Worm (Caenorhabditis elegans) whole organism, L3 larva: ENCODE data around the gene dhs-31.

Experiments used
- R02D3.7 ChIP-seq: fragments of 150-350 bp; optimal IDR thresholded peaks from 2 replicates; lab custom pipeline; 2014; ENCODE audit warnings: missing biosample characterization, missing genetic modification characterization
- ZK546.5 ChIP-seq: sonication (generic microtip); optimal IDR thresholded peaks from 2 replicates; lab custom pipeline; 2017; ENCODE audit warnings: missing biosample characterization, missing genetic modification characterization
- aly-2 ChIP-seq: fragments of 150-350 bp; optimal IDR thresholded peaks from 2 replicates; lab custom pipeline; 2014; ENCODE audit warnings: missing biosample characterization, missing genetic modification characterization
- ama-1 ChIP-seq: fragments of 150-350 bp; optimal IDR thresholded peaks from 2 replicates; lab custom pipeline; 2018
- ceh-16 ChIP-seq: sonication (generic microtip); optimal IDR thresholded peaks from 2 replicates; lab custom pipeline; 2017; ENCODE audit warnings: missing biosample characterization, missing genetic modification characterization
- ceh-82 ChIP-seq: fragments of 150-350 bp; optimal IDR thresholded peaks from 2 replicates; lab custom pipeline; 2014; ENCODE audit warnings: missing biosample characterization, missing genetic modification characterization
- ceh-9 ChIP-seq: sonication (generic microtip); optimal IDR thresholded peaks from 2 replicates; lab custom pipeline; 2018; ENCODE audit warnings: missing biosample characterization, missing genetic modification characterization
- daf-12 ChIP-seq: fragments of 150-350 bp; optimal IDR thresholded peaks from 2 replicates; lab custom pipeline; 2014; ENCODE audit warnings: missing biosample characterization, missing genetic modification reagents, missing genetic modification characterization
- egl-5 ChIP-seq: fragments of 150-350 bp; optimal IDR thresholded peaks from 2 replicates; lab custom pipeline; 2017; ENCODE audit warnings: missing biosample characterization, missing genetic modification reagents, missing genetic modification characterization, inconsistent platforms
- elt-2 ChIP-seq: sonication (generic microtip); optimal IDR thresholded peaks from 2 replicates; lab custom pipeline; 2016; ENCODE audit warnings: missing genetic modification reagents, mild to moderate bottlenecking, missing genetic modification characterization, missing compliant biosample characterization
- fkh-10 ChIP-seq: sonication (generic microtip); optimal IDR thresholded peaks from 2 replicates; lab custom pipeline; 2017; ENCODE audit warnings: missing biosample characterization, missing genetic modification reagents, missing genetic modification characterization
- hmg-11 ChIP-seq: sonication (generic microtip); optimal IDR thresholded peaks from 2 replicates; lab custom pipeline; 2016; ENCODE audit warnings: missing genetic modification characterization, missing compliant biosample characterization
- lin-15B ChIP-seq: fragments of 150-350 bp; optimal IDR thresholded peaks from 2 replicates; lab custom pipeline; 2014; ENCODE audit warnings: missing biosample characterization, missing genetic modification characterization
- lin-39 ChIP-seq: fragments of 150-350 bp; optimal IDR thresholded peaks from 2 replicates; lab custom pipeline; 2018; ENCODE audit warnings: missing biosample characterization, missing genetic modification reagents, missing genetic modification characterization
- lsy-12 ChIP-seq: sonication (generic microtip); optimal IDR thresholded peaks from 2 replicates; lab custom pipeline; 2016; ENCODE audit warnings: mild to moderate bottlenecking, missing genetic modification characterization, missing compliant biosample characterization
- mdl-1 ChIP-seq: fragments of 150-350 bp; optimal IDR thresholded peaks from 2 replicates; lab custom pipeline; 2014; ENCODE audit warnings: missing biosample characterization, missing genetic modification characterization
- nfya-1 ChIP-seq: sonication (generic microtip); optimal IDR thresholded peaks from 2 replicates; lab custom pipeline; 2017; ENCODE audit warnings: missing genetic modification characterization, mild to moderate bottlenecking, missing compliant biosample characterization, antibody characterized with exemption, moderate library complexity; ENCODE audit not compliant: insufficient read depth
- nhr-12 ChIP-seq: fragments of 150-350 bp; optimal IDR thresholded peaks from 2 replicates; lab custom pipeline; 2014; ENCODE audit warnings: missing biosample characterization, missing genetic modification characterization
- nhr-23 ChIP-seq: fragments of 150-350 bp; optimal IDR thresholded peaks from 2 replicates; lab custom pipeline; 2014; ENCODE audit warnings: missing biosample characterization, missing genetic modification reagents, missing genetic modification characterization
- nhr-25 ChIP-seq: sonication (generic microtip); optimal IDR thresholded peaks from 2 replicates; lab custom pipeline; 2017; ENCODE audit warnings: missing biosample characterization, missing genetic modification characterization
- nhr-28 ChIP-seq: fragments of 150-350 bp; optimal IDR thresholded peaks from 2 replicates; lab custom pipeline; 2014; ENCODE audit warnings: missing biosample characterization, missing genetic modification characterization
- nhr-43 ChIP-seq: sonication (generic microtip); optimal IDR thresholded peaks from 2 replicates; lab custom pipeline; 2016; ENCODE audit warnings: mild to moderate bottlenecking, missing genetic modification characterization, missing compliant biosample characterization; ENCODE audit not compliant: poor library complexity, severe bottlenecking
- nhr-77 ChIP-seq: fragments of 150-350 bp; optimal IDR thresholded peaks from 2 replicates; lab custom pipeline; 2014; ENCODE audit warnings: missing biosample characterization, missing genetic modification characterization
- pha-4 ChIP-seq: fragments of 150-350 bp; optimal IDR thresholded peaks from 2 replicates; lab custom pipeline; 2014; ENCODE audit warnings: missing biosample characterization, missing genetic modification reagents, missing genetic modification characterization
- pqm-1 ChIP-seq: fragments of 150-350 bp; optimal IDR thresholded peaks from 2 replicates; lab custom pipeline; 2017; ENCODE audit warnings: missing biosample characterization, missing genetic modification characterization, inconsistent platforms
- sea-2 ChIP-seq: fragments of 150-350 bp; sonication (generic microtip); optimal IDR thresholded peaks from 4 replicates; lab custom pipeline; 2014; ENCODE audit warnings: missing biosample characterization, missing genetic modification reagents, missing genetic modification characterization
- tbx-2 ChIP-seq: sonication (generic microtip); optimal IDR thresholded peaks from 2 replicates; lab custom pipeline; 2016; ENCODE audit warnings: mild to moderate bottlenecking, missing genetic modification characterization, missing compliant biosample characterization
- unc-39 ChIP-seq: sonication (generic microtip); optimal IDR thresholded peaks from 4 replicates; lab custom pipeline; 2017; ENCODE audit warnings: missing biosample characterization, missing genetic modification characterization
- unc-62 ChIP-seq: fragments of 150-350 bp; sonication (generic microtip); optimal IDR thresholded peaks from 4 replicates; lab custom pipeline; 2014; ENCODE audit warnings: missing biosample characterization, missing genetic modification reagents, missing genetic modification characterization
- ztf-11 ChIP-seq: fragments of 150-350 bp; optimal IDR thresholded peaks from 2 replicates; lab custom pipeline; 2014; ENCODE audit warnings: missing biosample characterization, missing genetic modification characterization

The dhs-31 gene

DNA sequence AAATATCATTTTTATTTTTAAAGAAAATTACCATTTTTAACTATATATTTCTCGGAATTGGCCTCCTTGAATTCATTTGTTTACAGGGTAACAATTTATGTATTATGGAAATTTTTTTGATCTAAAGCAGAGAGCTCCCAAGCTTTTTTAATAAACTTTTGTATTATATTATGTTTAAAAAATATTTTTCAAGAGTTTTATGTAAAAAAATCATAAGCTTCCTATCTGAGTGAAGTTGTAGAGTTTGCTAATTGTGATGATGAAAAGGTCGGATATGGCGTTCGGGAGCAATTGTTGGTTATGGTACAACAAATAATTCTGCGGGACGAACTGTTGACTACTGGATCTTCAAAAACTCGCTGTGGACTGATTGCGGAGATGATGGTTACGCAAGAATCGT is 19.4 kb downstream of the dhs-31 start, which contains the start of gene F44D12.19:
Gene F44D12.19, plus strand, starts transcription at position 301 of the 400 bp plus-strand sequence.
- TF ChIP-seq unc-39 (no peak), ceh-16 (tag; lab: Kevin White, UChicago) (no peak), mdl-1 (tag; lab: Kevin White, UChicago) (no peak)

DNA sequence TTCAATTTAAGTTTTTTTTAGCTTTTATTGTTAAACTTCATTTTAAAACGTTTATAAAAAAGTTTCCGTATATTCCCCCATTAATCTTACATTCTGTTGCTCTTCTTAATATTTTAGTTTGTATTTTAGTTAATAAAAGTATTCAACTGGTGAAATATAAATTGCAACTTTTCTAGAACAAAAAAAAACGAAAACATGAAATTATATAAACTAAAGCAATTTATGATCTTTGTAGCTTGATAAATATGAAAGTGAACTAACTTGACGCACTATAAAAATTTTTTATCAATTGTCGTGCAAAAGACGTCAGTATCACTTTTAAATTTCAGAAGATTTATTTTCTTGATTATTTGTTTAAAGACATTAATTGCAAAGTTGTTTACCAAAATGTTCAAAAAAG is 23.1 kb downstream of the dhs-31 start, which contains the start of gene F44D12.2:
Gene F44D12.2, minus strand, starts transcription at position 101 of the 400 bp plus-strand sequence.
- no peak for TF ChIP-seq nhr-77 (tag; lab: Kevin White, UChicago)
- peak; percentile 1 for TF ChIP-seq pqm-1 (tag; lab: Kevin White, UChicago)
- no peak for TF ChIP-seq ZK546.5 (tag; lab: Kevin White, UChicago)
- peak; percentile 22 for TF ChIP-seq pha-4 (tag; lab: Kevin White, UChicago)
- TF ChIP-seq nhr-12 (tag; lab: Kevin White, UChicago): no peak
- no peak for TF ChIP-seq ama-1 (lab: Kevin White, UChicago)
- no peak for TF ChIP-seq lin-39 (tag; lab: Kevin White, UChicago)

DNA sequence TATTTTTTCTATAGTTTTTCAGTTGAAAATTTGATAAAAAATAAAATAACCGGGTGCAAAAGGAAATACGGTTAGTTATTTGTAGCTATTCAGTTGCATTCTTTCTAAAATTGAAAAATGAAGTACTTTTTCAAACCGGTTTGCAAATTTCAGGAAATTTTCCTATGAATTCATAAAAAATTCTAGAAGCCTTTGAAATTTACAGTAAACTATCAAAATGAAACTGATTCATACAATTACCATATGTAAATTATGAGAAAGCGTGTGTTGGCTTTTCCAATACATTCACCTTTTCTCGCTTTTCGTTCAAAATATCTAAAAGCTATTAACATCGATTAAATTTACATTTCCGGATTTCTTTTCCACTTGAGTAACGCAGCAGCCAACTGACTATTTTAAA is 23.7 kb downstream of the dhs-31 start, which contains the start of gene ent-7:
Gene ent-7, plus strand, starts transcription at position 301 of the 400 bp plus-strand sequence.
- no peak for TF ChIP-seq nhr-25
- no peak for TF ChIP-seq lsy-12
- no peak for TF ChIP-seq aly-2 (tag; lab: Kevin White, UChicago)
- TF ChIP-seq, all 47 proteins: peak for 0

DNA sequence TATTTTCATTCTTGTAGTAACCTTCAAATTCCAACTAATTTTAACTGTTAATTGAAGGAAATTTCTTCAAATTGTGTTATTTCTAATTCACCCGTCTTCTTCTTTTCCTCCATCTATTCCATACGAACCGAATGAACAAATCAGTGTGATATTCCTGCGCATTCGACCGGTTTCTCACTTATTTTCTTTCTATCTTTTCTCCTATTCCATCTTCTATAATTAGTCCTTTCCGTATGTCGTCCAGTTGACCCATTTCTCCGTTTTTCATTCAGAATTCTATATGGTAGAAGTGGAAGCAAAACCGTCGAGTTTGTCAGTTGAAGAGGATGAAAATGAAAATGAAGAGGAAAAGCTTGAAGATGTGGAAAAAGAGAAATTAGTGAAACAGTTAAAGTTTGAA is 31.2 kb downstream of the dhs-31 start, which contains the start of gene magu-4:
Gene magu-4, plus strand, starts transcription at position 218 of the 400 bp plus-strand sequence.
- TF ChIP-seq nhr-28 (tag; lab: Kevin White, UChicago) (no peak), nhr-23 (tag; lab: Kevin White, UChicago) (peak; percentile 61)

DNA sequence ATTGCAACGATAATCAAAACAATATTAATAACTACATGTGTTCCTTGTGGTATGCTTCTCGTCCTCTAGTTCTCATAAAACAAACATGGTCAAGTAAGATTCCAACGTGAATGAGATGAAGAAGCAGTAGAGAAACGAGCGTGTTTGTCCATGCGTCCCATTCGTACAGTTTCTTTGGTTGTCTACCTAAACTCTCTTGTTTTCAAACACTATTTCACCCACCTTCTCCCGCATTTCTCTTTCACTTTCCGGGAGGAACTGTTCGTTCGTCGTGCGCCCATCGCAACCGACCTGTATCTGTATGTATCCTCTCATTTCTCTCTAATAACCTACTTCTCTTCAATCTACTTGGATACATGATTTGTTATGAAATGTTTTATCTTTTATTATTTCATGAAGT is 32.9 kb downstream of the dhs-31 start:
- TF ChIP-seq unc-62 (GFP tag; lab: Kevin White, UChicago) (no peak), daf-12 (tag; lab: Kevin White, UChicago) (no peak), nhr-25 (peak; percentile 78), ceh-16 (tag; lab: Kevin White, UChicago) (no peak), hmg-11 (peak; percentile 22), nhr-23 (tag; lab: Kevin White, UChicago) (peak; percentile 91), pha-4 (tag; lab: Kevin White, UChicago) (peak; percentile 63), nhr-43 (tag; lab: Kevin White, UChicago) (peak; percentile 41)

DNA sequence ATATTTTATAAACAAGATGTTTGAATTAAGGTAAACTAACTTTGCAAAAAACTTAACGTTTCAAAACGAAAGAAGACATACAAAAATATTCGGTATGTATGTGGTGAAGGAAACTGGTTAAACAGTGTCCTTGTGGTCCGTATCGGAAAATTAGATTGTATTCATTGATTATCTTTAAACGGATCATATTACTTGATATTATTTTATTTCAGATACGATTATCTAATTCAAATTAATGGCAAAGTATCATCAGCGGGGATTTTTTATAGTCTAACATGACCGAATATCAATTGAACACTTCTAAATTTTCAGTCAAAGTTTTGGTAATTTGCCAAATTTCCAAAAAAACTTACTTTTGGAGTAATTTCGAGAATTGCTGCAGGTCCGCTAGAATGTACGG is 33.9 kb downstream of the dhs-31 start, which contains the start of gene C47E12.13:
Gene C47E12.13, minus strand, starts transcription at position 101 of the 400 bp plus-strand sequence.
- no peak for TF ChIP-seq lin-39 (tag; lab: Kevin White, UChicago)
- no peak for TF ChIP-seq ceh-16 (tag; lab: Kevin White, UChicago)
- TF ChIP-seq elt-2: no peak

DNA sequence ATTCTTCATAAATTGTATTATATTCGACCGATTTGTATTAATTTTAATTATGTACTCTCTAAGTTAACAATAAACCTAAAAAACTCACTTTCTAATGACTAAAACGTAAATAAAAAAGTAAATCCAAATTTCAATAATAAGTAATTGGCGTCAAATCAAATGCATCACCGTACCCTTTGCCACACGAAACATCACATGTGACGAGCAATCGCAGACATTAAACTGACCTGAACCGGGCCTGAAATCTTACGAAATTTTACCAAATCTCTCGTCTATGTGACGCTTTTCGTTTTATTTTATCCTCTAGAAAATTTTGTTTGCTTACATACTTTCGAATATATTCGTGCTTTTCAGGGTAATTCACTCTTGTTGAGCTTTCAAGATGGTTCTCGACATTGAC is 37.3 kb downstream of the dhs-31 start, which contains the start of the genes C47E12.2 and sars-1:
Gene C47E12.2, minus strand, starts transcription at position 131 of the 400 bp plus-strand sequence.
Gene sars-1, plus strand, starts transcription at position 355 of the 400 bp plus-strand sequence.
- TF ChIP-seq ceh-82 (tag; lab: Kevin White, UChicago) (no peak), ztf-11 (tag; lab: Kevin White, UChicago) (no peak), daf-12 (tag; lab: Kevin White, UChicago) (no peak), nfya-1 (tag; lab: Kevin White, UChicago) (peak; percentile 48), unc-62 (GFP tag; lab: Kevin White, UChicago) (no peak), nhr-25 (no peak), hmg-11 (peak; percentile 42), R02D3.7 (tag; lab: Kevin White, UChicago) (no peak), tbx-2 (no peak), egl-5 (tag; lab: Kevin White, UChicago) (peak; percentile 4), fkh-10 (GFP tag; lab: Kevin White, UChicago) (no peak), sea-2 (GFP tag; lab: Kevin White, UChicago) (no peak), ceh-9 (no peak), pha-4 (tag; lab: Kevin White, UChicago) (peak; percentile 49), lin-15B (tag; lab: Kevin White, UChicago) (peak; percentile 43)
- TF ChIP-seq, all 47 proteins: peak for 5
